Worm (Caenorhabditis elegans) whole organism, L3 larva: ENCODE measurements around the gene Y49E10.18.

Experiments used
- aly-2 ChIP-seq: fragments of 150-350 bp; optimal IDR thresholded peaks from 2 replicates; lab custom pipeline; 2014; ENCODE audit warnings: missing biosample characterization, missing genetic modification characterization
- egl-27 ChIP-seq: sonication (generic microtip); optimal IDR thresholded peaks from 4 replicates; lab custom pipeline; 2017; ENCODE audit warnings: missing biosample characterization, missing genetic modification reagents, missing genetic modification characterization
- egl-5 ChIP-seq: fragments of 150-350 bp; optimal IDR thresholded peaks from 2 replicates; lab custom pipeline; 2017; ENCODE audit warnings: missing biosample characterization, missing genetic modification reagents, missing genetic modification characterization, inconsistent platforms
- elt-2 ChIP-seq: sonication (generic microtip); optimal IDR thresholded peaks from 2 replicates; lab custom pipeline; 2016; ENCODE audit warnings: missing genetic modification reagents, mild to moderate bottlenecking, missing genetic modification characterization, missing compliant biosample characterization
- eor-1 ChIP-seq, 2 experiments: fragments of 150-350 bp; optimal IDR thresholded peaks; 2 replicates each; lab custom pipeline; 2014 to 2018; ENCODE audit warnings: missing biosample characterization in 2 of 2, missing genetic modification characterization in 2 of 2
- fos-1 ChIP-seq: fragments of 150-350 bp; optimal IDR thresholded peaks from 2 replicates; lab custom pipeline; 2014; ENCODE audit warnings: missing biosample characterization, missing genetic modification characterization
- jun-1 ChIP-seq: fragments of 150-350 bp; optimal IDR thresholded peaks from 2 replicates; lab custom pipeline; 2014; ENCODE audit warnings: missing biosample characterization, missing genetic modification reagents, missing genetic modification characterization
- lin-15B ChIP-seq: fragments of 150-350 bp; optimal IDR thresholded peaks from 2 replicates; lab custom pipeline; 2014; ENCODE audit warnings: missing biosample characterization, missing genetic modification characterization
- lin-39 ChIP-seq: fragments of 150-350 bp; optimal IDR thresholded peaks from 2 replicates; lab custom pipeline; 2018; ENCODE audit warnings: missing biosample characterization, missing genetic modification reagents, missing genetic modification characterization
- mdl-1 ChIP-seq: fragments of 150-350 bp; optimal IDR thresholded peaks from 2 replicates; lab custom pipeline; 2014; ENCODE audit warnings: missing biosample characterization, missing genetic modification characterization
- pha-4 ChIP-seq: fragments of 150-350 bp; optimal IDR thresholded peaks from 2 replicates; lab custom pipeline; 2014; ENCODE audit warnings: missing biosample characterization, missing genetic modification reagents, missing genetic modification characterization
- snpc-4 ChIP-seq: fragments of 150-350 bp; optimal IDR thresholded peaks from 2 replicates; lab custom pipeline; 2014; ENCODE audit warnings: missing biosample characterization, missing genetic modification characterization

ce11 chrIII:12434104-12434503, 11.8 kb downstream of the Y49E10.18 start, which contains the start of gene Y49E10.27:
- TF ChIP-seq fos-1 = no peak
- TF ChIP-seq lin-15B (tag; lab: Kevin White, UChicago) = no peak
- no peak for TF ChIP-seq eor-1 (tag; optimal IDR thresholded peaks at IDR 0.05; lab: Kevin White, UChicago)
- no peak for TF ChIP-seq snpc-4
- no peak for TF ChIP-seq jun-1 (tag; lab: Kevin White, UChicago)
- TF ChIP-seq aly-2 = no peak
- TF ChIP-seq egl-5 = no peak
- TF ChIP-seq egl-27 (tag; lab: Kevin White, UChicago) = no peak
- no peak for TF ChIP-seq elt-2 (tag; lab: Kevin White, UChicago)
- TF ChIP-seq pha-4 (tag; lab: Kevin White, UChicago) = no peak
- TF ChIP-seq lin-39 = no peak
- no peak for TF ChIP-seq mdl-1 (tag; lab: Kevin White, UChicago)
